Fruit fly (Drosophila melanogaster) whole organism, adult: ENCODE measurements around the gene Polr2J.

ENCODE experiments used
- CG11617 ChIP-seq: fragments of 200-800 bp; sonication (Bioruptor generic); optimal IDR thresholded peaks from 2 replicates; lab custom pipeline; 2017; ENCODE audit warnings: mild to moderate bottlenecking, missing biosample characterization, missing genetic modification reagents, missing genetic modification characterization
- CG12768 ChIP-seq: fragments of 200-800 bp; sonication (Bioruptor generic); optimal IDR thresholded peaks from 2 replicates; lab custom pipeline; 2017; ENCODE audit warnings: missing biosample characterization, missing genetic modification characterization, mild to moderate bottlenecking, moderate library complexity, missing genetic modification reagents
- CG14711 ChIP-seq: fragments of 200-800 bp; sonication (Bioruptor generic); optimal IDR thresholded peaks from 2 replicates; lab custom pipeline; 2018; ENCODE audit warnings: missing biosample characterization, mild to moderate bottlenecking, missing genetic modification characterization, moderate library complexity
- CG1620 ChIP-seq: fragments of 200-800 bp; sonication (Bioruptor generic); optimal IDR thresholded peaks from 2 replicates; lab custom pipeline; 2016; ENCODE audit warnings: missing biosample characterization, missing genetic modification characterization
- CG33017 ChIP-seq: fragments of 200-800 bp; sonication (Bioruptor generic); optimal IDR thresholded peaks from 2 replicates; lab custom pipeline; 2018; ENCODE audit warnings: missing biosample characterization, mild to moderate bottlenecking, missing genetic modification characterization, moderate library complexity
- CG5204 ChIP-seq: fragments of 200-800 bp; sonication (Bioruptor generic); optimal IDR thresholded peaks from 2 replicates; lab custom pipeline; 2016; ENCODE audit warnings: missing biosample characterization, missing genetic modification characterization
- CG7045 ChIP-seq: fragments of 200-800 bp; sonication (Bioruptor generic); optimal IDR thresholded peaks from 2 replicates; lab custom pipeline; 2017; ENCODE audit warnings: missing biosample characterization, mild to moderate bottlenecking, missing genetic modification characterization
- CG7101 ChIP-seq: fragments of 200-800 bp; sonication (Bioruptor generic); optimal IDR thresholded peaks from 2 replicates; lab custom pipeline; 2018; ENCODE audit warnings: missing biosample characterization, mild to moderate bottlenecking, missing genetic modification characterization, moderate library complexity
- Clk ChIP-seq: fragments of 200-800 bp; sonication (Bioruptor generic); optimal IDR thresholded peaks from 2 replicates; lab custom pipeline; 2017; ENCODE audit warnings: missing biosample characterization, missing genetic modification characterization
- Crg-1 ChIP-seq: fragments of 200-800 bp; sonication (Bioruptor generic); optimal IDR thresholded peaks from 2 replicates; lab custom pipeline; 2016; ENCODE audit warnings: missing biosample characterization, missing genetic modification characterization
- Hr96 ChIP-seq: fragments of 200-800 bp; sonication (Bioruptor generic); optimal IDR thresholded peaks from 2 replicates; lab custom pipeline; 2016; ENCODE audit warnings: missing biosample characterization, missing genetic modification characterization
- Mnt ChIP-seq: fragments of 200-800 bp; sonication (Bioruptor generic); optimal IDR thresholded peaks from 2 replicates; lab custom pipeline; 2016; ENCODE audit warnings: missing biosample characterization, mild to moderate bottlenecking, missing genetic modification characterization
- bab1 ChIP-seq: fragments of 200-800 bp; sonication (Bioruptor generic); optimal IDR thresholded peaks from 3 replicates; lab custom pipeline; 2019; ENCODE audit warnings: missing biosample characterization, mild to moderate bottlenecking, missing genetic modification characterization, moderate library complexity
- cic ChIP-seq: fragments of 200-800 bp; sonication (Bioruptor generic); optimal IDR thresholded peaks from 2 replicates; lab custom pipeline; 2017; ENCODE audit warnings: missing biosample characterization, mild to moderate bottlenecking, missing genetic modification characterization, moderate library complexity
- cnc ChIP-seq, 2 experiments: fragments of >200 bp; optimal IDR thresholded peaks; 2 replicates each; lab custom pipeline; 2017
- kay ChIP-seq: fragments of 200-800 bp; sonication (Bioruptor generic); peaks from one replicate; lab custom pipeline; 2016; ENCODE audit warnings: missing biosample characterization, missing genetic modification characterization, borderline replicate concordance
- ovo ChIP-seq: fragments of 200-800 bp; sonication (Bioruptor generic); optimal IDR thresholded peaks from 2 replicates; lab custom pipeline; 2016; ENCODE audit warnings: missing biosample characterization, missing genetic modification characterization
- pad ChIP-seq: fragments of 200-800 bp; sonication (Bioruptor generic); optimal IDR thresholded peaks from 3 replicates; lab custom pipeline; 2017; ENCODE audit warnings: missing biosample characterization, missing genetic modification characterization, mild to moderate bottlenecking, moderate library complexity, missing genetic modification reagents
- tj ChIP-seq: fragments of 200-800 bp; sonication (Bioruptor generic); optimal IDR thresholded peaks from 3 replicates; lab custom pipeline; 2017; ENCODE audit warnings: missing biosample characterization, mild to moderate bottlenecking, missing genetic modification characterization, moderate library complexity
- toe ChIP-seq: fragments of 200-800 bp; sonication (Bioruptor generic); optimal IDR thresholded peaks from 2 replicates; lab custom pipeline; 2016; ENCODE audit warnings: missing biosample characterization, missing genetic modification characterization

Polr2J gene

dm6 chr2L:17394939-17395338 lies 15.3 kb downstream of the Polr2J start:
- TF ChIP-seq bab1 (no peak), CG7101 (tag; lab: Kevin White, UChicago) (no peak), cnc (optimal IDR thresholded peaks at IDR 0.05; lab: Kevin White, UChicago) (no peak), Hr96 (GFP tag; lab: Kevin White, UChicago) (no peak)

dm6 chr2L:17390782-17391181 lies 19.4 kb downstream of the Polr2J start:
- TF ChIP-seq CG33017 (tag; lab: Kevin White, UChicago) (no peak), pad (GFP tag; lab: Kevin White, UChicago) (no peak), toe (GFP tag; lab: Kevin White, UChicago) (no peak)

dm6 chr2L:17389104-17389503 lies 21.1 kb downstream of the Polr2J start:
- TF ChIP-seq cic (peak; percentile 76), CG7101 (tag; lab: Kevin White, UChicago) (peak; percentile 27), CG11617 (GFP tag; lab: Kevin White, UChicago) (no peak), cnc (optimal IDR thresholded peaks at IDR 0.05; lab: Kevin White, UChicago) (no peak), bab1 (peak; percentile 53), Mnt (peak; percentile 53), CG7045 (peak; percentile 36), ovo (GFP tag; lab: Kevin White, UChicago) (no peak), CG33017 (tag; lab: Kevin White, UChicago) (peak; percentile 44), tj (peak; percentile 24), CG12768 (GFP tag; lab: Kevin White, UChicago) (peak; percentile 69), toe (GFP tag; lab: Kevin White, UChicago) (no peak)

dm6 chr2L:17387735-17388367 lies 22.4 kb downstream of the Polr2J start:
- TF ChIP-seq CG12768 (GFP tag; lab: Kevin White, UChicago) (peak; percentile 18), kay (GFP tag; lab: Kevin White, UChicago) (peak; percentile 51), CG33017 (tag; lab: Kevin White, UChicago) (no peak), tj (no peak), Mnt (peak; percentile 12), Hr96 (GFP tag; lab: Kevin White, UChicago) (no peak), pad (GFP tag; lab: Kevin White, UChicago) (peak; percentile 1), CG7101 (tag; lab: Kevin White, UChicago) (peak; percentile 44), toe (GFP tag; lab: Kevin White, UChicago) (no peak), Crg-1 (peak; percentile 19), cic (peak; percentile 55)

dm6 chr2L:17385221-17385529 lies 25.0 kb downstream of the Polr2J start:
- TF ChIP-seq CG7045 (peak; percentile 41), tj (peak; percentile 66), CG14711 (tag; lab: Kevin White, UChicago) (no peak), Mnt (no peak), CG5204 (GFP tag; lab: Kevin White, UChicago) (peak; percentile 10), bab1 (peak; percentile 23), cnc (optimal IDR thresholded peaks at IDR 0.05; lab: Kevin White, UChicago) (no peak), CG7101 (tag; lab: Kevin White, UChicago) (no peak), pad (GFP tag; lab: Kevin White, UChicago) (no peak), Hr96 (GFP tag; lab: Kevin White, UChicago) (no peak), CG12768 (GFP tag; lab: Kevin White, UChicago) (no peak), Clk (GFP tag; lab: Kevin White, UChicago) (no peak), toe (GFP tag; lab: Kevin White, UChicago) (peak; percentile 44), ovo (GFP tag; lab: Kevin White, UChicago) (peak; percentile 61), Crg-1 (no peak), cic (peak; percentile 18), CG33017 (tag; lab: Kevin White, UChicago) (peak; percentile 35), CG11617 (GFP tag; lab: Kevin White, UChicago) (peak; percentile 67), kay (GFP tag; lab: Kevin White, UChicago) (peak; percentile 84), CG1620 (GFP tag; lab: Kevin White, UChicago) (peak; percentile 31)

dm6 chr2L:17384331-17385220 lies 25.6 kb downstream of the Polr2J start, which contains the start of gene CLIP-190:
TSS of gene CLIP-190 (plus strand) at chr2L:17384700.
- no peak for TF ChIP-seq Hr96 (GFP tag; lab: Kevin White, UChicago)
- no peak for TF ChIP-seq CG7101 (tag; lab: Kevin White, UChicago)
- TF ChIP-seq pad (GFP tag; lab: Kevin White, UChicago): no peak
- TF ChIP-seq CG11617 (GFP tag; lab: Kevin White, UChicago): no peak
- TF ChIP-seq CG5204 (GFP tag; lab: Kevin White, UChicago): peak; percentile 26
- TF ChIP-seq cnc (optimal IDR thresholded peaks at IDR 0.05; lab: Kevin White, UChicago): no peak
- peak; percentile 2 for TF ChIP-seq Crg-1
- no peak for TF ChIP-seq CG33017 (tag; lab: Kevin White, UChicago)
- no peak for TF ChIP-seq cic
- no peak for TF ChIP-seq Mnt
- TF ChIP-seq CG1620 (GFP tag; lab: Kevin White, UChicago): no peak
- peak; percentile 45 for TF ChIP-seq toe (GFP tag; lab: Kevin White, UChicago)
- TF ChIP-seq bab1: no peak
- no peak for TF ChIP-seq tj
- TF ChIP-seq kay (GFP tag; lab: Kevin White, UChicago): peak; percentile 90
- TF ChIP-seq CG12768 (GFP tag; lab: Kevin White, UChicago): no peak
- TF ChIP-seq Clk (GFP tag; lab: Kevin White, UChicago): no peak
- TF ChIP-seq ovo (GFP tag; lab: Kevin White, UChicago): no peak
- no peak for TF ChIP-seq CG14711 (tag; lab: Kevin White, UChicago)
- TF ChIP-seq CG7045: no peak
